Worm (Caenorhabditis elegans): Measurements from ENCODE around the gene pals-37.

The pals-37 gene

DNA sequence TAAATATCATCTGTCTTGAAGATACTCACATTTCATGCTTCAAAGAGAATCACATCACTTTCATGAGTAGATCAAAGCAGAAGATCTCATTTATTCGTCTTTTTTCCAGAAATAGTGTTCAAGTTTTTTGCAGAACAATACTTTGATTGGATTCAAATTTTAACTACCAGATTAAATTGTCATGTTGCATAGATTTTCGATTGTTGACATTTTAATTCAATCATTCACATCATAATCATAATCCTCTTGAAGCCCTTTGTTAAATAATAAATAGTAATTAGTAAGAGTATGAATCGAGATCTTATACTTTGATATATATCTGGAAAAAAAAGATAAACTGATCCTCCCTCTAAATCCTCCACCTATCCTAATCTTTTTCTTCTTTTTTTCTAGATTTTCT, 13.5 kb downstream of the pals-37 start:
- TF ChIP-seq nhr-23 (tag; optimal IDR thresholded peaks at IDR 0.05) (no peak), sma-9 (GFP tag; optimal IDR thresholded peaks at IDR 0.05) (no peak), sma-9 (tag; optimal IDR thresholded peaks at IDR 0.05) (no peak), peb-1 (tag; optimal IDR thresholded peaks at IDR 0.05) (no peak), unc-55 (GFP tag; optimal IDR thresholded peaks at IDR 0.05) (no peak), nhr-21 (tag; optimal IDR thresholded peaks at IDR 0.05) (no peak), crh-2 (tag; optimal IDR thresholded peaks at IDR 0.05) (no peak), ZK546.5 (tag; optimal IDR thresholded peaks at IDR 0.05) (no peak), gmeb-1 (tag; optimal IDR thresholded peaks at IDR 0.05) (no peak), nhr-12 (tag; optimal IDR thresholded peaks at IDR 0.05) (no peak)

DNA sequence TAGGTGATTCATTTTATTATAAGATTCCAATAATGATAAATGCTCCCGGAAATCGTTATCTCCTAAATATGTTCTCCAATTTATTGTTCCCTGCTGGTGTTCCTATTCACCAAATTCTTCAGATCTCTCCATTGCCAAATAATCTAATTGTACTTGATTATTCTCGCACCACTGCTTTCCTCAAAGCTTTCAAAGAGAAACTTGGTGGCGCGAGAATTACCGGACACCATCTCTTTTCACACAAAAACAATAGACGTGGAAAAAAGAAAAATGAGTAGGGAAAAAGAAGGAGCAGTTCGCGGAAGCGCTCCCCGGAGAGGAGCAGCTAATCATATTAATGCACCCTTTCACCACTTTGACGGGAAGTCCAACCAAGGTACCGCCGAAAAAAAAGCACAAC, 20.0 kb downstream of the pals-37 start:
- no peak for TF ChIP-seq ZK546.5 (tag; optimal IDR thresholded peaks at IDR 0.05)
- no peak for TF ChIP-seq gmeb-1 (tag; optimal IDR thresholded peaks at IDR 0.05)
- TF ChIP-seq nhr-6 (tag; optimal IDR thresholded peaks at IDR 0.05): no peak
- no peak for TF ChIP-seq Y55F3AM.14 (GFP tag; optimal IDR thresholded peaks at IDR 0.05)
- TF ChIP-seq nhr-12 (tag; optimal IDR thresholded peaks at IDR 0.05): no peak
- TF ChIP-seq ama-1 (optimal IDR thresholded peaks at IDR 0.05): no peak
- no peak for TF ChIP-seq nhr-21 (tag; optimal IDR thresholded peaks at IDR 0.05)
- no peak for TF ChIP-seq mab-5 (tag; optimal IDR thresholded peaks at IDR 0.05)

DNA sequence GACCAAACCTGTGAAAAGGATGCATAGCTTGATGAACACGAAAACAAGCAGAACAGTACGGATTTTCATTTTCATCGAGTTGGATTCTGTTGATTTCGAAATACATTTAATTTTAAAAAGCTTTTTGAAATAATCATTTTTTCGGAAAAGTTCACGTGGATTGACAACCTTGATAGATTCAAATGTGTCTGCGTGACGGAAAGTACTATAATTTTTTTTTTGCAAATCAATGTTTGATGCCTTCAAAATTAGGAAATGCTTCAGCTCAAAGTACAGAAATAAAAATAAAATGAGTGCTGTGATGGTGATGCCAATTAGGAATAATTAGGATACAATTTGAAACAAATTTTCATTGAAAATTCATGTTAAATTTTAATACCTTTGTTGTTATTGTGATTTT, 20.5 kb downstream of the pals-37 start, which contains the start of gene C54D10.4:
Gene C54D10.4 (minus strand): TSS at position 101 of the 400 bp plus-strand sequence.
- no peak for TF ChIP-seq ztf-4 (tag; optimal IDR thresholded peaks at IDR 0.05)
- no peak for TF ChIP-seq Y55F3AM.14 (GFP tag; optimal IDR thresholded peaks at IDR 0.05)
- TF ChIP-seq snpc-4 (tag; optimal IDR thresholded peaks at IDR 0.05): no peak
- TF ChIP-seq nhr-237 (tag; optimal IDR thresholded peaks at IDR 0.05): no peak
- TF ChIP-seq ama-1 (optimal IDR thresholded peaks at IDR 0.05): no peak

DNA sequence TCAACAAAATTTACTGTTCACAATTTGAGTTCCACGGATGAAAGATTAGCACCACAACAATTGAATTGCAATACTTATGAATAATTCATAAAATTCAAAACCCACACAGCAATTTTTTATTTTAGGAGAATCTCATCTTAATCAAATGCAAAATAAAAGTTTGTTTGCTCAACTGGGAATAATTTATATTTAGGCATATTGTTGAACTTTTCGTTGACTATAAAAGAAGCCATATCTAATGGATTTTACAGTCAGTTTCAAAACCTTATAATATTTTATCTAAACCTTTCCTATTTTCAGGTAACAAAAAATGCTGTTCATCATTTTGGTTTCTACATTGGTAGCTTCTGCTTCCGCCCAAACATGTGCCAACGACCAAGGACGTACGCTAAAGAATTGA, 23.0 kb downstream of the pals-37 start, which contains the start of gene C54D10.3:
Gene C54D10.3 (plus strand): TSS at position 301 of the 400 bp plus-strand sequence.
- TF ChIP-seq nhr-6 (tag; optimal IDR thresholded peaks at IDR 0.05) (no peak), unc-39 (tag; optimal IDR thresholded peaks at IDR 0.05) (no peak), Y55F3AM.14 (GFP tag; optimal IDR thresholded peaks at IDR 0.05) (no peak), C34F6.9 (tag; optimal IDR thresholded peaks at IDR 0.05) (no peak), mab-5 (tag; optimal IDR thresholded peaks at IDR 0.05) (no peak), egl-27 (tag; optimal IDR thresholded peaks at IDR 0.05) (no peak), elt-1 (tag; optimal IDR thresholded peaks at IDR 0.05) (no peak)

DNA sequence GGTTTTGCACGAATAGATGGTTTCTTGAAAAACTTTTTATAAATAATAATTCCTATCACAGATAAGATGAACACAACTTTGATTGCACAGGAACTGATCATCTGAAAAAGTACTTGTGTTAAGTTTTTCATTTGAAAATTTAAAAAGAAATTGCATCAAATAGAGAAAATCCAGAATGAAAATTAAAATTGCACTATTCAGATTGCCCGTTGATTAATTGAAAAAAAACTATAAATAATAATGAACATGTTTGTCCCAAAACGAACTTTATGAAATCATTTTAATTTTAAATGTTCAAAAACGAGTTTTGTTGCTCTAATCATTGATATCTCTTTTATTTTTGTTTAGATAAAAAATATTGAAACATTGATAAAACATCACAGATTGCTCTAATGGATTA, 24.0 kb downstream of the pals-37 start, which contains the start of gene cdr-3:
Gene cdr-3 (minus strand): TSS at position 101 of the 400 bp plus-strand sequence.
- TF ChIP-seq mbf-1 (tag; optimal IDR thresholded peaks at IDR 0.05) (no peak), sem-4 (tag; optimal IDR thresholded peaks at IDR 0.05) (no peak), ama-1 (optimal IDR thresholded peaks at IDR 0.05) (no peak), nhr-6 (tag; optimal IDR thresholded peaks at IDR 0.05) (no peak), nhr-77 (tag; optimal IDR thresholded peaks at IDR 0.05) (no peak), zag-1 (tag; optimal IDR thresholded peaks at IDR 0.05) (no peak), nhr-12 (tag; optimal IDR thresholded peaks at IDR 0.05) (no peak), lsy-2 (tag; optimal IDR thresholded peaks at IDR 0.05) (no peak)

DNA sequence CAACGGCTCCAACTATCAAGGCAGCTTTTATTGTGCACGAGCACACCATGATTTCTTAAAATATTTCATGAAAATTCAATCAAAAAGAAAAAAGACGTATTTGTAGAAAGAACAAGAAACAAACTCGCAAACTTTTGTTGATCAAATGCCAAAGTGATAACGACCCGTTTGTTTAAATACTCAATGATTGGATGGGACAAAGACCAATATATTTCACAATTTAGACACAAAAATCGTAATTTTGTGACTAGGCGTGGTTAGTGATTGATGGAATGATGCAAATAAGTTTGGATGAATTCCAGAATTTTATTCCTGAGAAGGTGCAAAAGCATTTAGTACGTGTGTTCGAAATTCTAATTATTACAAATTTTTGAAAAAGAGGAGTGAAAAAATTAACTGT, 25.7 kb downstream of the pals-37 start, which contains the start of gene cdr-2:
Gene cdr-2 (minus strand): TSS at position 54 of the 400 bp plus-strand sequence.
- TF ChIP-seq elt-3 (tag; optimal IDR thresholded peaks at IDR 0.05): no peak
- peak; percentile 81 for TF ChIP-seq fos-1 (tag; optimal IDR thresholded peaks at IDR 0.05)
- TF ChIP-seq sma-9 (GFP tag; optimal IDR thresholded peaks at IDR 0.05): peak; percentile 63
- no peak for TF ChIP-seq sma-9 (tag; optimal IDR thresholded peaks at IDR 0.05)

DNA sequence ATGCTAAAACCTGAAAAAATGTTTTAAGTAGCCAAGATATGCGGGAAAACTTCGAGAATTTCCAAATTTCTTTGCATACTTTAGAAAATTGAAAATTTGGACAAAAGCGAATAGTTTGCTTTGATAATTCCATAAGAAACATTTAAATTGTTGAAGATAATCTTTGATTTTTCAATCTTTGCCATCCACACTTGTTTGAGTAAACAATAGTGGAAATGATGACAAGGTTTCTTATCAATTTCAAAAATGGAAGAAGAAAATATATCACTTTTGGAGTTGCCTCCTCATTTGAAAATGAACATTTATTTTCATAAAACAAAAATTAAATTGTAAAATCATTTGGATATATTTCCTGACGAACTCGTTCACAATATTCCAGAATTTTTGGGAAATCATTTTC, 27.0 kb downstream of the pals-37 start:
- TF ChIP-seq fos-1 (tag; optimal IDR thresholded peaks at IDR 0.05) (peak; percentile 59), ZK546.5 (tag; optimal IDR thresholded peaks at IDR 0.05) (no peak), ztf-11 (tag; optimal IDR thresholded peaks at IDR 0.05) (no peak), F13H6.1 (tag; optimal IDR thresholded peaks at IDR 0.05) (no peak), sma-3 (GFP tag; optimal IDR thresholded peaks at IDR 0.05) (no peak), skn-1 (tag; optimal IDR thresholded peaks at IDR 0.05) (peak; percentile 81)

All from whole organism, L2 larva.